Fruit fly (Drosophila melanogaster): ENCODE measurements around the gene CG10680.
A peak's percentile ranks its signal among the peaks of the same experiment; 100 is the strongest.

CG10680 gene

dm6 chr2L:19930102-19930501 is 33.8 kb upstream of the CG10680 start (continued):
- 0 out of 2 replicates have a peak, but pooled peaks have one; percentile 19 for TF ChIP-seq ap (GFP tag; IDR thresholded peaks at IDR 0.05)
- TF ChIP-seq Mes4 (GFP tag; optimal IDR thresholded peaks at IDR 0.05), result no peak
- no peak for TF ChIP-seq CG8944 (GFP tag; optimal IDR thresholded peaks at IDR 0.05)
- no peak for TF ChIP-seq CG17186 (GFP tag; optimal IDR thresholded peaks at IDR 0.05)
- TF ChIP-seq caup (GFP tag; optimal IDR thresholded peaks at IDR 0.05; ENCODE audit: severe bottlenecking), result peak; percentile 49
- peak in 1 of 2 experiments; percentile 69 for TF ChIP-seq Hr51 (GFP tag; optimal IDR thresholded peaks at IDR 0.05)
- no peak for TF ChIP-seq tna (GFP tag; IDR thresholded peaks at IDR 0.05; ENCODE audit: partially characterized antibody)
- peak; percentile 39 for TF ChIP-seq CG10209 (GFP tag; optimal IDR thresholded peaks at IDR 0.05)
- TF ChIP-seq CG10979 (tag; optimal IDR thresholded peaks at IDR 0.05), result peak; percentile 52
- peak; percentile 21 for TF ChIP-seq CG15011 (GFP tag; optimal IDR thresholded peaks at IDR 0.05)
- peak; percentile 34; the same call in 1 of the 2 replicates for TF ChIP-seq ranshi (GFP tag; IDR thresholded peaks at IDR 0.05)
- TF ChIP-seq maf-S (GFP tag; optimal IDR thresholded peaks at IDR 0.05), result no peak
- TF ChIP-seq cad (GFP tag; optimal IDR thresholded peaks at IDR 0.05), result no peak
- peak; percentile 20 for TF ChIP-seq CG9817 (tag; optimal IDR thresholded peaks at IDR 0.05)
- no peak for TF ChIP-seq CG8290 (GFP tag; optimal IDR thresholded peaks at IDR 0.05)
- TF ChIP-seq CG8290 (tag; optimal IDR thresholded peaks at IDR 0.05), result no peak
- peak; percentile 56; the same call in 1 of the 3 replicates for TF ChIP-seq ci (GFP tag; IDR thresholded peaks at IDR 0.05)
- TF ChIP-seq CG11504 (tag; optimal IDR thresholded peaks at IDR 0.05), result peak; percentile 77
- peak; percentile 63 for TF ChIP-seq CG31441 (GFP tag; IDR thresholded peaks at IDR 0.05)
- TF ChIP-seq amos (GFP tag; IDR thresholded peaks at IDR 0.05; ENCODE audit: partially characterized antibody), result no peak
- TF ChIP-seq CG4424 (GFP tag; optimal IDR thresholded peaks at IDR 0.05), result peak; percentile 28
- TF ChIP-seq bcd (GFP tag; optimal IDR thresholded peaks at IDR 0.05), result peak; percentile 31
- no peak for TF ChIP-seq prd (optimal IDR thresholded peaks at IDR 0.05)
- peak; percentile 60 for TF ChIP-seq prd (GFP tag; IDR thresholded peaks at IDR 0.05)
- TF ChIP-seq Oaz (GFP tag; IDR thresholded peaks at IDR 0.05), result no peak
- no peak for TF ChIP-seq CG4854 (GFP tag; optimal IDR thresholded peaks at IDR 0.05)
- no peak for TF ChIP-seq croc (GFP tag; conservative IDR thresholded peaks at IDR 0.05)
- peak; percentile 0 for TF ChIP-seq CTCF (GFP tag; optimal IDR thresholded peaks at IDR 0.05)
- TF ChIP-seq dimm (GFP tag; IDR thresholded peaks at IDR 0.05), result no peak
- no peak for TF ChIP-seq TFAM (GFP tag; optimal IDR thresholded peaks at IDR 0.05)
- TF ChIP-seq Atf3 (GFP tag; optimal IDR thresholded peaks at IDR 0.05), result no peak
- TF ChIP-seq HLH3B (GFP tag; IDR thresholded peaks at IDR 0.05), result 0 out of 2 replicates have a peak, but pooled peaks have one; percentile 26
- no peak for TF ChIP-seq Doc2 (GFP tag; IDR thresholded peaks at IDR 0.05)
- TF ChIP-seq gem (tag; optimal IDR thresholded peaks at IDR 0.05), result peak; percentile 72
- TF ChIP-seq Max (GFP tag; optimal IDR thresholded peaks at IDR 0.05), result no peak
- TF ChIP-seq CG18764 (GFP tag; optimal IDR thresholded peaks at IDR 0.05), result peak; percentile 7
- no peak for TF ChIP-seq ab (GFP tag; optimal IDR thresholded peaks at IDR 0.05)
- no peak for TF ChIP-seq salm (tag; optimal IDR thresholded peaks at IDR 0.05)
- peak; percentile 38 for TF ChIP-seq CG13775 (GFP tag; optimal IDR thresholded peaks at IDR 0.05)
- TF ChIP-seq zen (tag; optimal IDR thresholded peaks at IDR 0.05), result peak; percentile 33
- TF ChIP-seq odd (GFP tag; optimal IDR thresholded peaks at IDR 0.05), result peak; percentile 5
- TF ChIP-seq CG17385 (GFP tag; optimal IDR thresholded peaks at IDR 0.05), result peak; percentile 36
- peak; percentile 1 for TF ChIP-seq Jarid2 (GFP tag; optimal IDR thresholded peaks at IDR 0.05)
- TF ChIP-seq klu (GFP tag; IDR thresholded peaks at IDR 0.05), result no peak
- TF ChIP-seq NK7.1 (GFP tag; optimal IDR thresholded peaks at IDR 0.05), result no peak
- TF ChIP-seq nmo (GFP tag; optimal IDR thresholded peaks at IDR 0.05), result peak; percentile 48
- TF ChIP-seq en (GFP tag; optimal IDR thresholded peaks at IDR 0.05), result no peak
- peak; percentile 45 for TF ChIP-seq Abd-B (GFP tag; optimal IDR thresholded peaks at IDR 0.05)
- TF ChIP-seq ato (GFP tag; IDR thresholded peaks at IDR 0.05; ENCODE audit: partially characterized antibody), result no peak
- TF ChIP-seq disco-r (GFP tag; optimal IDR thresholded peaks at IDR 0.05), result no peak
- no peak for TF ChIP-seq CHES-1-like (GFP tag; optimal IDR thresholded peaks at IDR 0.05)
- TF ChIP-seq usp (GFP tag; optimal IDR thresholded peaks at IDR 0.05), result no peak

Measured in whole organism, embryonic.